Worm (Caenorhabditis elegans) whole organism, young adult: ENCODE data around the gene puf-6.
A peak's percentile ranks its signal among the peaks of the same experiment; 100 is the strongest.
"Not testable (repeated sequence)": the region's sequence is repeated elsewhere in the genome, so short reads cannot be mapped to it uniquely, and the experiment has no call there.

ENCODE experiments used
- B0035.1 ChIP-seq: sonication (generic microtip); optimal IDR thresholded peaks from 2 replicates; lab custom pipeline; 2016; ENCODE audit warnings: missing genetic modification characterization, mild to moderate bottlenecking, missing compliant biosample characterization, missing genotype, missing genetic modification reagents
- C06A6.2 ChIP-seq: fragments of 200-800 bp; sonication (Bioruptor generic); conservative IDR thresholded peaks from 2 replicates; pipeline ENCODE4 v1.3.6; 2022; ENCODE audit warnings: missing genetic modification characterization, missing compliant biosample characterization
- C17E4.6 ChIP-seq: fragments of 200-800 bp; sonication (Bioruptor generic); IDR thresholded peaks from 2 replicates; pipeline ENCODE4 v1.3.6; 2022; ENCODE audit warnings: missing genetic modification reagents, missing genetic modification characterization, missing compliant biosample characterization
- F33H1.4 ChIP-seq: fragments of 200-800 bp; sonication (Bioruptor generic); IDR thresholded peaks from 2 replicates; pipeline ENCODE4 v1.3.6; 2022; ENCODE audit warnings: missing genetic modification reagents, missing genetic modification characterization, missing compliant biosample characterization
- F39B2.1 ChIP-seq: fragments of 200-800 bp; sonication (Bioruptor generic); IDR thresholded peaks from 2 replicates; pipeline ENCODE4 v1.3.6; 2022; ENCODE audit warnings: missing genetic modification reagents, missing genetic modification characterization, missing compliant biosample characterization
- K11D2.4 ChIP-seq: fragments of 200-800 bp; sonication (Bioruptor generic); IDR thresholded peaks from 2 replicates; pipeline ENCODE4 v1.3.6; 2022; ENCODE audit warnings: missing genetic modification reagents, missing genetic modification characterization, missing compliant biosample characterization
- Y53G8AR.9 ChIP-seq: fragments of 200-800 bp; sonication (Bioruptor generic); conservative IDR thresholded peaks from 2 replicates; pipeline ENCODE4 v1.3.6; 2022; ENCODE audit warnings: missing genetic modification reagents, missing genetic modification characterization, missing compliant biosample characterization
- Y56A3A.18 ChIP-seq: fragments of 200-800 bp; sonication (Bioruptor generic); IDR thresholded peaks from 2 replicates; pipeline ENCODE4 v1.3.6; 2022; ENCODE audit warnings: missing genetic modification reagents, missing genetic modification characterization, missing compliant biosample characterization
- Y95B8A.8 ChIP-seq: fragments of 200-800 bp; sonication (Bioruptor generic); IDR thresholded peaks from 2 replicates; pipeline ENCODE4 v1.3.6; 2022; ENCODE audit warnings: missing genetic modification reagents, missing genetic modification characterization, missing compliant biosample characterization
- aptf-2 ChIP-seq: fragments of 200-800 bp; sonication (Bioruptor generic); conservative IDR thresholded peaks from 2 replicates; pipeline ENCODE4 v1.3.6; 2022; ENCODE audit warnings: missing genetic modification reagents, missing genetic modification characterization, missing compliant biosample characterization
- atf-7 ChIP-seq: sonication (generic microtip); optimal IDR thresholded peaks from 2 replicates; lab custom pipeline; 2017; ENCODE audit warnings: mild to moderate bottlenecking, missing genetic modification characterization, missing compliant biosample characterization
- attf-5 ChIP-seq: fragments of 200-800 bp; sonication (Bioruptor generic); optimal IDR thresholded peaks from 2 replicates; lab custom pipeline; 2018; ENCODE audit warnings: mild to moderate bottlenecking, missing genetic modification characterization, missing compliant biosample characterization
- cebp-1 ChIP-seq, 2 experiments: fragments of 200-800 bp in 1 of 2; sonication (Bioruptor generic) in 1 of 2; sonication (generic microtip) in 1 of 2; IDR thresholded peaks in 1 of 2; optimal IDR thresholded peaks in 1 of 2; 2 replicates each; pipeline versions ENCODE4 v1.3.6 to Lab custom; 2017 to 2022; ENCODE audit warnings: missing compliant biosample characterization in 2 of 2, missing genetic modification characterization in 2 of 2, mild to moderate bottlenecking in 1 of 2, missing genetic modification reagents in 1 of 2, moderate library complexity in 1 of 2
- ceh-100 ChIP-seq: fragments of 200-800 bp; sonication (Bioruptor generic); IDR thresholded peaks from 2 replicates; pipeline ENCODE4 v1.3.6; 2022; ENCODE audit warnings: missing genetic modification reagents, missing genetic modification characterization, missing compliant biosample characterization
- dox-1 ChIP-seq: fragments of 200-800 bp; sonication (Bioruptor generic); IDR thresholded peaks from 2 replicates; pipeline ENCODE4 v1.3.6; 2022; ENCODE audit warnings: missing genetic modification reagents, missing genetic modification characterization, missing compliant biosample characterization
- dpl-1 ChIP-seq: fragments of 150-350 bp; optimal IDR thresholded peaks from 2 replicates; lab custom pipeline; 2014; ENCODE audit warnings: missing biosample characterization, missing genetic modification reagents, missing genetic modification characterization
- egl-18 ChIP-seq: fragments of 200-800 bp; sonication (Bioruptor generic); IDR thresholded peaks from 2 replicates; pipeline ENCODE4 v1.3.6; 2022; ENCODE audit warnings: missing genetic modification reagents, missing genetic modification characterization, missing compliant biosample characterization
- egl-44 ChIP-seq: fragments of 200-800 bp; sonication (Bioruptor generic); IDR thresholded peaks from 2 replicates; pipeline ENCODE4 v1.3.6; 2022; ENCODE audit warnings: missing genetic modification reagents, missing genetic modification characterization, missing compliant biosample characterization
- ekl-4 ChIP-seq: fragments of 200-800 bp; sonication (Bioruptor generic); IDR thresholded peaks from 2 replicates; pipeline ENCODE4 v1.3.6; 2022; ENCODE audit warnings: missing genetic modification reagents, missing genetic modification characterization, missing compliant biosample characterization
- gei-17 ChIP-seq: fragments of 200-800 bp; sonication (Bioruptor generic); optimal IDR thresholded peaks from 2 replicates; lab custom pipeline; 2018; ENCODE audit warnings: mild to moderate bottlenecking, missing genetic modification characterization, missing compliant biosample characterization
- hmg-1.2 ChIP-seq: fragments of 200-800 bp; sonication (Bioruptor generic); IDR thresholded peaks from 2 replicates; pipeline ENCODE4 v1.3.6; 2022; ENCODE audit warnings: missing genetic modification reagents, missing genetic modification characterization, missing compliant biosample characterization
- hmg-20 ChIP-seq: fragments of 200-800 bp; sonication (Bioruptor generic); IDR thresholded peaks from 2 replicates; pipeline ENCODE4 v1.3.6; 2022; ENCODE audit warnings: missing genetic modification reagents, missing genetic modification characterization, missing compliant biosample characterization
- hsf-1 ChIP-seq: fragments of 200-800 bp; sonication (Bioruptor generic); IDR thresholded peaks from 2 replicates; pipeline ENCODE4 v1.3.6; 2022; ENCODE audit warnings: missing genetic modification reagents, missing genetic modification characterization, missing compliant biosample characterization
- lag-1 ChIP-seq: fragments of 200-800 bp; sonication (Bioruptor generic); IDR thresholded peaks from 2 replicates; pipeline ENCODE4 v1.3.6; 2022; ENCODE audit warnings: missing genetic modification reagents, missing genetic modification characterization, missing compliant biosample characterization
- let-526 ChIP-seq: fragments of 200-800 bp; sonication (Bioruptor generic); IDR thresholded peaks from 2 replicates; pipeline ENCODE4 v1.3.6; 2022; ENCODE audit warnings: missing genetic modification reagents, missing genetic modification characterization, missing compliant biosample characterization
- let-607 ChIP-seq, 2 experiments: fragments of 200-800 bp in 1 of 2; sonication (Bioruptor generic) in 1 of 2; sonication (generic microtip) in 1 of 2; optimal IDR thresholded peaks; 2 replicates each; lab custom pipeline; 2016 to 2018; ENCODE audit warnings: mild to moderate bottlenecking in 2 of 2, missing compliant biosample characterization in 2 of 2, missing genetic modification characterization in 2 of 2, moderate library complexity in 2 of 2, missing genotype in 1 of 2
- lin-26 ChIP-seq: fragments of 200-800 bp; sonication (Bioruptor generic); IDR thresholded peaks from 2 replicates; pipeline ENCODE4 v1.3.6; 2022; ENCODE audit warnings: missing genetic modification reagents, missing genetic modification characterization, missing compliant biosample characterization
- lin-35 ChIP-seq, 3 experiments: fragments of 150-350 bp in 2 of 3; sonication (generic microtip) in 1 of 3; optimal IDR thresholded peaks; 2 replicates each; lab custom pipeline; 2014 to 2018; ENCODE audit warnings: missing biosample characterization in 3 of 3, missing genetic modification characterization in 3 of 3, missing genetic modification reagents in 3 of 3
- lin-40 ChIP-seq: sonication (generic microtip); optimal IDR thresholded peaks from 2 replicates; lab custom pipeline; 2016; ENCODE audit warnings: missing genetic modification characterization, mild to moderate bottlenecking, missing compliant biosample characterization, missing genotype, missing genetic modification reagents
- madf-3 ChIP-seq: fragments of 200-800 bp; sonication (Bioruptor generic); IDR thresholded peaks from 2 replicates; pipeline ENCODE4 v1.3.6; 2022; ENCODE audit warnings: missing genetic modification reagents, missing genetic modification characterization, missing compliant biosample characterization
- madf-6 ChIP-seq: fragments of 200-800 bp; sonication (Bioruptor generic); IDR thresholded peaks from 2 replicates; pipeline ENCODE4 v1.3.6; 2022; ENCODE audit warnings: missing genetic modification reagents, missing genetic modification characterization, missing compliant biosample characterization
- mcd-1 ChIP-seq: fragments of 200-800 bp; sonication (Bioruptor generic); IDR thresholded peaks from 2 replicates; pipeline ENCODE4 v1.3.6; 2022; ENCODE audit warnings: missing genetic modification reagents, missing genetic modification characterization, missing compliant biosample characterization
- mes-4 ChIP-seq: sonication (generic microtip); optimal IDR thresholded peaks from 2 replicates; lab custom pipeline; 2016; ENCODE audit warnings: missing genotype, missing genetic modification characterization, missing compliant biosample characterization
- nfyb-1 ChIP-seq: fragments of 200-800 bp; sonication (Bioruptor generic); IDR thresholded peaks from 2 replicates; pipeline ENCODE4 v1.3.6; 2022; ENCODE audit warnings: missing genetic modification reagents, missing genetic modification characterization, missing compliant biosample characterization
- nhr-27 ChIP-seq: fragments of 200-800 bp; sonication (Bioruptor generic); optimal IDR thresholded peaks from 2 replicates; lab custom pipeline; 2018; ENCODE audit warnings: mild to moderate bottlenecking, missing genetic modification characterization, moderate library complexity, missing compliant biosample characterization
- nhr-80 ChIP-seq: sonication (generic microtip); optimal IDR thresholded peaks from 2 replicates; lab custom pipeline; 2016; ENCODE audit warnings: missing genetic modification characterization, missing compliant biosample characterization
- pbrm-1 ChIP-seq: fragments of 200-800 bp; sonication (Bioruptor generic); IDR thresholded peaks from 2 replicates; pipeline ENCODE4 v1.3.6; 2022; ENCODE audit warnings: missing genetic modification reagents, missing genetic modification characterization, missing compliant biosample characterization
- rcor-1 ChIP-seq: fragments of 200-800 bp; sonication (Bioruptor generic); IDR thresholded peaks from 2 replicates; pipeline ENCODE4 v1.3.6; 2022; ENCODE audit warnings: missing genetic modification reagents, missing genetic modification characterization, missing compliant biosample characterization
- repo-1 ChIP-seq: sonication (generic microtip); optimal IDR thresholded peaks from 2 replicates; lab custom pipeline; 2017; ENCODE audit warnings: mild to moderate bottlenecking, missing genetic modification characterization, missing compliant biosample characterization
- sdz-38 ChIP-seq: sonication (generic microtip); optimal IDR thresholded peaks from 2 replicates; lab custom pipeline; 2016; ENCODE audit warnings: missing genotype, missing genetic modification characterization, missing compliant biosample characterization
- snpc-4 ChIP-seq, 5 experiments: fragments of 150-350 bp in 1 of 5; sonication (generic microtip) in 4 of 5; optimal IDR thresholded peaks; 2 replicates each; lab custom pipeline; 2014 to 2018; ENCODE audit warnings: missing genetic modification characterization in 5 of 5, missing biosample characterization in 3 of 5, antibody characterized with exemption in 2 of 5, mild to moderate bottlenecking in 2 of 5, missing compliant biosample characterization in 2 of 5, missing genotype in 2 of 5, moderate library complexity in 2 of 5, missing genetic modification reagents in 1 of 5
- tbp1 ChIP-seq: fragments of 200-800 bp; sonication (Bioruptor generic); optimal IDR thresholded peaks from 2 replicates; lab custom pipeline; 2018; ENCODE audit warnings: mild to moderate bottlenecking, missing genetic modification characterization, missing compliant biosample characterization
- zfh-2 ChIP-seq: fragments of 200-800 bp; sonication (Bioruptor generic); conservative IDR thresholded peaks from 2 replicates; pipeline ENCODE4 v1.3.6; 2022; ENCODE audit warnings: missing genetic modification reagents, missing genetic modification characterization, missing compliant biosample characterization

Gene puf-6

ce11 chrII:13023518-13023917, 19.7 kb downstream of the puf-6 start:
- no peak for TF ChIP-seq mcd-1 (GFP tag; lab: Robert Waterston, UW)
- TF ChIP-seq zfh-2 (GFP tag; lab: Robert Waterston, UW): peak; percentile 51; the same call in 1 of the 2 replicates

ce11 chrII:13022555-13022954, 20.7 kb downstream of the puf-6 start:
- TF ChIP-seq attf-5 (GFP tag; lab: Kevin White, UChicago) (no peak), egl-18 (no peak), dpl-1 (GFP tag; lab: Kevin White, UChicago) (no peak), B0035.1 (tag; lab: Kevin White, UChicago) (no peak), sdz-38 (no peak), mes-4 (tag; lab: Kevin White, UChicago) (no peak), repo-1 (tag; lab: Kevin White, UChicago) (no peak), tbp1 (GFP tag; lab: Kevin White, UChicago) (no peak), madf-6 (GFP tag; lab: Robert Waterston, UW) (no peak), nhr-27 (no peak), lin-35 (GFP tag; optimal IDR thresholded peaks at IDR 0.05; lab: Kevin White, UChicago) (no peak), let-607 (tag; optimal IDR thresholded peaks at IDR 0.05; lab: Kevin White, UChicago) (no peak)

ce11 chrII:13016381-13016780, 26.9 kb downstream of the puf-6 start:
- TF ChIP-seq tbp1 (GFP tag; lab: Kevin White, UChicago) (peak; percentile 64), C17E4.6 (GFP tag; lab: Robert Waterston, UW) (0 out of 2 replicates have a peak, but pooled peaks have one; percentile 39), madf-3 (GFP tag; lab: Robert Waterston, UW) (peak; percentile 84), rcor-1 (GFP tag; lab: Robert Waterston, UW) (peak; percentile 91), gei-17 (peak; percentile 11), dox-1 (GFP tag; lab: Robert Waterston, UW) (peak; percentile 77), aptf-2 (GFP tag; lab: Robert Waterston, UW) (peak; percentile 44; the same call in 1 of the 2 replicates), mcd-1 (GFP tag; lab: Robert Waterston, UW) (peak; percentile 89), egl-18 (peak; percentile 41; the same call in 1 of the 2 replicates), K11D2.4 (GFP tag; lab: Robert Waterston, UW) (peak; percentile 93), hmg-20 (peak; percentile 81), Y56A3A.18 (GFP tag; lab: Robert Waterston, UW) (peak; percentile 96), egl-44 (GFP tag; lab: Robert Waterston, UW) (0 out of 2 replicates have a peak, but pooled peaks have one; percentile 47), C06A6.2 (GFP tag; lab: Robert Waterston, UW) (peak; percentile 92), nhr-80 (peak; percentile 39), F33H1.4 (peak; percentile 49), lin-40 (tag; lab: Kevin White, UChicago) (peak; percentile 86), pbrm-1 (GFP tag; lab: Robert Waterston, UW) (peak; percentile 100), Y53G8AR.9 (GFP tag; lab: Robert Waterston, UW) (peak; percentile 97), madf-6 (GFP tag; lab: Robert Waterston, UW) (peak; percentile 60), Y95B8A.8 (GFP tag; lab: Robert Waterston, UW) (0 out of 2 replicates have a peak, but pooled peaks have one; percentile 55), ceh-100 (GFP tag; lab: Robert Waterston, UW) (peak; percentile 76), lag-1 (GFP tag; lab: Robert Waterston, UW) (peak; percentile 65; the same call in 1 of the 2 replicates), hmg-1.2 (GFP tag; lab: Robert Waterston, UW) (peak; percentile 81), hsf-1 (0 out of 2 replicates have a peak, but pooled peaks have one; percentile 59), nfyb-1 (GFP tag; lab: Robert Waterston, UW) (peak; percentile 94), lin-26 (GFP tag; lab: Robert Waterston, UW) (peak; percentile 66; the same call in 1 of the 2 replicates), ekl-4 (GFP tag; lab: Robert Waterston, UW) (peak; percentile 86), cebp-1 (GFP tag; IDR thresholded peaks at IDR 0.05; lab: Robert Waterston, UW) (peak; percentile 65), cebp-1 (tag; optimal IDR thresholded peaks at IDR 0.05; lab: Kevin White, UChicago) (peak; percentile 76), snpc-4 (tag; optimal IDR thresholded peaks at IDR 0.05; lab: Kevin White, UChicago) (peak in 2 of 4 experiments; percentile 42 to 58), let-526 (GFP tag; lab: Robert Waterston, UW) (peak; percentile 91), F39B2.1 (GFP tag; lab: Robert Waterston, UW) (peak; percentile 100), atf-7 (tag; lab: Kevin White, UChicago) (peak; percentile 25)
- not testable (repeated sequence) for TF ChIP-seq snpc-4 (GFP tag; optimal IDR thresholded peaks at IDR 0.05; lab: Kevin White, UChicago)
